Worm (Caenorhabditis elegans): ENCODE results near the gene aagr-2.

Gene aagr-2

DNA sequence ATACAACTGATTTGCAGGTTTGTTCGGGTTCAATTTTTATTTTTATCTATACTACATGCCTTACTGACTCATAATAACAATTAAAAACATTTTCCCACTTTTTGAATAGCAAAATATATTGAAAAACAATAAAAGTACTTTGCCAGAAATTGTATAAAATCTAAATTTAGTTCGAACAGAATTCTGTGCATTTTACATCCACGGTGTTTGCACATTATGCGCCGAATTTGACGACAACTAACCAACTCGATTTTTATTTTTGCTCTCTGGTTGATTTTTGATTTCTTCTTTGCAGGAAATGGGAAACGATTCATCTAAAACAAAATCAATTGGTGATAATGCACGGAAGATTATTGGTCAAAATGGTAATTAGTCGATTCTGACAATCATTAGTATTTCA, 21.7 kb upstream of the aagr-2 start:
- no peak for TF ChIP-seq B0019.2 (GFP tag; conservative IDR thresholded peaks at IDR 0.05)
- no peak for TF ChIP-seq ama-1 (optimal IDR thresholded peaks at IDR 0.05)
- no peak for TF ChIP-seq ama-1 (GFP tag; optimal IDR thresholded peaks at IDR 0.05)
- TF ChIP-seq B0035.1 (tag; optimal IDR thresholded peaks at IDR 0.05): no peak
- peak; percentile 23 for TF ChIP-seq ZK185.1 (tag; optimal IDR thresholded peaks at IDR 0.05; ENCODE audit: poor library complexity, severe bottlenecking)
- TF ChIP-seq Y53F4B.3 (GFP tag; IDR thresholded peaks at IDR 0.05): no peak
- TF ChIP-seq F57C9.4 (tag; optimal IDR thresholded peaks at IDR 0.05): no peak
- no peak for TF ChIP-seq tbp1 (GFP tag; optimal IDR thresholded peaks at IDR 0.05)
- no peak for TF ChIP-seq lin-54 (GFP tag; optimal IDR thresholded peaks at IDR 0.05)

DNA sequence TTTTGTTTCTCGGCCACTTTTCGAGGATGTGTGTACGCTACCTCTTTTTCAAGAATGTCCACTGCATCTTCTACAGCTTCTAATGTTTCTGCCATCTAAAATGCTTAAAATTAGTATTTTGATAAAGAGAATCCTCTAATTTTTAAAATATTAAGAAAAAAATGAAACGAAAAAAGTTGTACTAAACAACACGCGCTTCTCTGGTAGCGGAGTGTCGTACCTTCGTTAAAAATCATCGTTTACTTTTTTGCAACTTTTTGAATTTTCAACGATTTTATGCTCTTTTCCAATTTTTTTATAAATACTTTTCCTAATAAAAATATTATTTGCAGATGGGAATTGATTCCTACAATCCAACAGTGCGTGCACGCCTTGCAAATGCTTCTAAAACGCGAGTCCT, 20.6 kb upstream of the aagr-2 start, which contains the start of the genes gldi-11 and ZK546.2:
Gene gldi-11 (minus strand): TSS at position 95 of the 400 bp plus-strand sequence.
Gene ZK546.2 (plus strand): TSS at position 333 of the 400 bp plus-strand sequence.
- TF ChIP-seq attf-3 (GFP tag; conservative IDR thresholded peaks at IDR 0.05) (peak; percentile 82), lsy-27 (tag; optimal IDR thresholded peaks at IDR 0.05; ENCODE audit: borderline replicate concordance, insufficient read depth) (no peak)

ce11 chrII:4943849-4944248, 18.8 kb upstream of the aagr-2 start, which contains the start of gene mdt-4:
Gene mdt-4 (minus strand): TSS chrII:4943949.
- TF ChIP-seq mes-4 (tag; optimal IDR thresholded peaks at IDR 0.05): no peak
- no peak for TF ChIP-seq ceh-40 (GFP tag; IDR thresholded peaks at IDR 0.05)
- no peak for TF ChIP-seq let-607 (tag; optimal IDR thresholded peaks at IDR 0.05)
- TF ChIP-seq snpc-1.1 (tag; optimal IDR thresholded peaks at IDR 0.05; ENCODE audit: insufficient read depth): no peak
- TF ChIP-seq snpc-1.3 (tag; optimal IDR thresholded peaks at IDR 0.05; ENCODE audit: insufficient read depth): no peak
- no peak for TF ChIP-seq tlf-1 (GFP tag; optimal IDR thresholded peaks at IDR 0.05)
- TF ChIP-seq atf-7 (tag; optimal IDR thresholded peaks at IDR 0.05): no peak
- no peak for TF ChIP-seq sptf-2 (GFP tag; optimal IDR thresholded peaks at IDR 0.05)
- no peak for TF ChIP-seq ets-4 (GFP tag; optimal IDR thresholded peaks at IDR 0.05)

- TF ChIP-seq ztf-28 (GFP tag; IDR thresholded peaks at IDR 0.05) (no peak), nhr-80 (tag; optimal IDR thresholded peaks at IDR 0.05) (peak; percentile 21)
Measured at ce11 chrII:4942829-4943228, 17.8 kb upstream of the aagr-2 start.

- TF ChIP-seq athp-1 (tag; optimal IDR thresholded peaks at IDR 0.05) (peak; percentile 78), nhr-27 (tag; optimal IDR thresholded peaks at IDR 0.05) (peak; percentile 31), mcd-1 (GFP tag; IDR thresholded peaks at IDR 0.05) (peak; percentile 65), Y53G8AR.9 (GFP tag; conservative IDR thresholded peaks at IDR 0.05) (peak; percentile 81), lir-1 (GFP tag; conservative IDR thresholded peaks at IDR 0.05) (no peak), hrde-1 (tag; optimal IDR thresholded peaks at IDR 0.05; ENCODE audit: borderline replicate concordance) (peak; percentile 84), unc-62 (GFP tag; optimal IDR thresholded peaks at IDR 0.05) (no peak), lin-26 (GFP tag; IDR thresholded peaks at IDR 0.05) (peak; percentile 92), F52B5.7 (tag; optimal IDR thresholded peaks at IDR 0.05) (peak; percentile 91), dpl-1 (GFP tag; optimal IDR thresholded peaks at IDR 0.05) (no peak), hmg-20 (GFP tag; IDR thresholded peaks at IDR 0.05) (peak; percentile 15; the same call in 1 of the 2 replicates), ztf-6 (GFP tag; IDR thresholded peaks at IDR 0.05) (no peak), nfya-2 (GFP tag; IDR thresholded peaks at IDR 0.05) (no peak), hmg-1.2 (GFP tag; IDR thresholded peaks at IDR 0.05) (peak; percentile 59), tbp1 (GFP tag; optimal IDR thresholded peaks at IDR 0.05) (peak; percentile 91), hlh-26 (GFP tag; conservative IDR thresholded peaks at IDR 0.05) (no peak), F39B2.1 (GFP tag; IDR thresholded peaks at IDR 0.05) (no peak), gei-17 (GFP tag; optimal IDR thresholded peaks at IDR 0.05) (peak; percentile 21), C17E4.6 (GFP tag; IDR thresholded peaks at IDR 0.05) (no peak), zim-3 (tag; optimal IDR thresholded peaks at IDR 0.05) (peak; percentile 61), xnd-1 (tag; optimal IDR thresholded peaks at IDR 0.05) (no peak), ceh-100 (GFP tag; IDR thresholded peaks at IDR 0.05) (peak; percentile 33; the same call in 1 of the 2 replicates)
Measured at ce11 chrII:4942397-4942796, 17.3 kb upstream of the aagr-2 start.

All from whole organism, young adult.